Worm (Caenorhabditis elegans): ENCODE results near the gene hecd-1.

hecd-1 gene

ce11 chrIV:7112312-7112711 is 32.2 kb downstream of the hecd-1 start:
- TF ChIP-seq egl-43 (GFP tag; IDR thresholded peaks at IDR 0.05) = 0 out of 2 replicates have a peak, but pooled peaks have one; percentile 51
- peak; percentile 82 for TF ChIP-seq set-16 (GFP tag; IDR thresholded peaks at IDR 0.05)

ce11 chrIV:7111354-7111753 is 33.2 kb downstream of the hecd-1 start, which contains the start of the genes ZC477.7 and ssq-3:
Gene ZC477.7, minus strand, starts transcription at chrIV:7111454.
Gene ssq-3, plus strand, starts transcription at chrIV:7111604.
- TF ChIP-seq T26A8.4 (GFP tag; IDR thresholded peaks at IDR 0.05) = no peak

- TF ChIP-seq nhr-102 (tag; optimal IDR thresholded peaks at IDR 0.05) (no peak), egl-43 (GFP tag; IDR thresholded peaks at IDR 0.05) (no peak), nhr-10 (tag; optimal IDR thresholded peaks at IDR 0.05) (no peak), unc-130 (GFP tag; optimal IDR thresholded peaks at IDR 0.05) (no peak), Y105C5A.15 (GFP tag; IDR thresholded peaks at IDR 0.05) (no peak), fkh-10 (GFP tag; optimal IDR thresholded peaks at IDR 0.05) (no peak), lin-15B (tag; optimal IDR thresholded peaks at IDR 0.05) (no peak), Y48G9A.11 (GFP tag; IDR thresholded peaks at IDR 0.05) (no peak), daf-16 (GFP tag; optimal IDR thresholded peaks at IDR 0.05) (no peak), daf-16 (tag; optimal IDR thresholded peaks at IDR 0.05) (no peak), spr-3 (GFP tag; optimal IDR thresholded peaks at IDR 0.05) (no peak), daf-8 (GFP tag; IDR thresholded peaks at IDR 0.05) (no peak), lin-39 (tag; optimal IDR thresholded peaks at IDR 0.05) (no peak), F44E2.7 (GFP tag; IDR thresholded peaks at IDR 0.05) (no peak), lsy-2 (tag; optimal IDR thresholded peaks at IDR 0.05) (no peak), php-3 (GFP tag; IDR thresholded peaks at IDR 0.05) (no peak)
Measured at ce11 chrIV:7107893-7108292, 36.6 kb downstream of the hecd-1 start, which contains the start of gene ZC477.2. Gene ZC477.2, plus strand, starts transcription at chrIV:7108193.

ce11 chrIV:7103211-7103679 is 41.3 kb downstream of the hecd-1 start, which contains the start of the genes rde-8 and ZC477.3:
Gene rde-8, minus strand, starts transcription at chrIV:7103261.
Gene ZC477.3, plus strand, starts transcription at chrIV:7103492.
- TF ChIP-seq dmd-9 (GFP tag; IDR thresholded peaks at IDR 0.05) = no peak
- peak; percentile 81 for TF ChIP-seq mes-2 (tag; optimal IDR thresholded peaks at IDR 0.05; ENCODE audit: poor library complexity, severe bottlenecking)
- TF ChIP-seq ama-1 (optimal IDR thresholded peaks at IDR 0.05) = peak; percentile 10
- no peak for TF ChIP-seq daf-12 (tag; optimal IDR thresholded peaks at IDR 0.05)
- TF ChIP-seq daf-16 (GFP tag; optimal IDR thresholded peaks at IDR 0.05) = peak in 1 of 2 experiments; percentile 67
- TF ChIP-seq daf-16 (tag; optimal IDR thresholded peaks at IDR 0.05) = peak; percentile 68
- TF ChIP-seq duxl-1 (tag; optimal IDR thresholded peaks at IDR 0.05; ENCODE audit: poor library complexity) = no peak
- TF ChIP-seq mxl-3 (GFP tag; optimal IDR thresholded peaks at IDR 0.05) = no peak
- peak; percentile 79 for TF ChIP-seq lin-38 (GFP tag; IDR thresholded peaks at IDR 0.05)
- TF ChIP-seq skn-1 (tag; optimal IDR thresholded peaks at IDR 0.05) = no peak
- TF ChIP-seq zfp-2 (tag; optimal IDR thresholded peaks at IDR 0.05) = no peak
- no peak for TF ChIP-seq ceh-28 (tag; optimal IDR thresholded peaks at IDR 0.05)
- TF ChIP-seq sdz-12 (GFP tag; optimal IDR thresholded peaks at IDR 0.05) = no peak
- peak; percentile 42 for TF ChIP-seq nhr-102 (tag; optimal IDR thresholded peaks at IDR 0.05)
- TF ChIP-seq snpc-1.2 (GFP tag; IDR thresholded peaks at IDR 0.05) = 0 out of 2 replicates have a peak, but pooled peaks have one; percentile 52
- TF ChIP-seq nhr-237 (tag; optimal IDR thresholded peaks at IDR 0.05) = no peak
- TF ChIP-seq zfp-3 (GFP tag; conservative IDR thresholded peaks at IDR 0.05) = no peak
- TF ChIP-seq Y48G9A.11 (GFP tag; IDR thresholded peaks at IDR 0.05) = no peak
- no peak for TF ChIP-seq aly-2 (tag; optimal IDR thresholded peaks at IDR 0.05)
- peak; percentile 38 for TF ChIP-seq nhr-48 (tag; optimal IDR thresholded peaks at IDR 0.05)
- TF ChIP-seq jun-1 (tag; optimal IDR thresholded peaks at IDR 0.05) = peak; percentile 28
- peak; percentile 75 for TF ChIP-seq dpl-1 (GFP tag; optimal IDR thresholded peaks at IDR 0.05)
- no peak for TF ChIP-seq Y105C5A.15 (GFP tag; IDR thresholded peaks at IDR 0.05)
- no peak for TF ChIP-seq pha-4 (GFP tag; IDR thresholded peaks at IDR 0.05)
- no peak for TF ChIP-seq pha-4 (tag; optimal IDR thresholded peaks at IDR 0.05)
- TF ChIP-seq nhr-6 (tag; optimal IDR thresholded peaks at IDR 0.05) = peak; percentile 24
- TF ChIP-seq lin-15B (tag; optimal IDR thresholded peaks at IDR 0.05) = no peak
- TF ChIP-seq ZK546.5 (tag; optimal IDR thresholded peaks at IDR 0.05) = no peak
- TF ChIP-seq arid-1 (GFP tag; conservative IDR thresholded peaks at IDR 0.05) = no peak
- peak in 1 of 2 experiments; percentile 64 for TF ChIP-seq unc-62 (GFP tag; optimal IDR thresholded peaks at IDR 0.05 in 1 of 2)
- TF ChIP-seq unc-62 (tag; optimal IDR thresholded peaks at IDR 0.05) = no peak
- peak; percentile 4 for TF ChIP-seq lin-13 (GFP tag; optimal IDR thresholded peaks at IDR 0.05)
- TF ChIP-seq zip-2 (tag; optimal IDR thresholded peaks at IDR 0.05) = no peak
- peak; percentile 23 for TF ChIP-seq F37D6.2 (tag; optimal IDR thresholded peaks at IDR 0.05)
